Fruit fly (Drosophila melanogaster): ENCODE measurements around the gene CG33290.
A peak's percentile ranks its signal among the peaks of the same experiment; 100 is the strongest.

The CG33290 gene

dm6 chr3L:21496865-21497634, 45.1 kb upstream of the CG33290 start, which contains the start of gene Hr78 (continued):
- TF ChIP-seq CG8765 (GFP tag; IDR thresholded peaks at IDR 0.05): no peak; the same call in 1 of the 2 replicates
- peak; percentile 87 for TF ChIP-seq odd (GFP tag; optimal IDR thresholded peaks at IDR 0.05)
- peak; percentile 9 for TF ChIP-seq CG2202 (tag; optimal IDR thresholded peaks at IDR 0.05)
- TF ChIP-seq CG17361 (GFP tag; IDR thresholded peaks at IDR 0.05): peak; percentile 89
- no peak for TF ChIP-seq schlank (tag; optimal IDR thresholded peaks at IDR 0.05)
- no peak for TF ChIP-seq CG4730 (GFP tag; IDR thresholded peaks at IDR 0.05)
- peak; percentile 16 for TF ChIP-seq trh (GFP tag; optimal IDR thresholded peaks at IDR 0.05)
- peak; percentile 19; the same call in 1 of the 2 replicates for TF ChIP-seq Taf1 (GFP tag; IDR thresholded peaks at IDR 0.05)
- no peak for TF ChIP-seq Neu2 (GFP tag; optimal IDR thresholded peaks at IDR 0.05; ENCODE audit: borderline replicate concordance)
- peak; percentile 72 for TF ChIP-seq CG6254 (GFP tag; optimal IDR thresholded peaks at IDR 0.05)
- TF ChIP-seq CG10462 (GFP tag; optimal IDR thresholded peaks at IDR 0.05): peak; percentile 30
- TF ChIP-seq CG12299 (tag; optimal IDR thresholded peaks at IDR 0.05): peak; percentile 71
- no peak; the same call in 1 of the 2 replicates for TF ChIP-seq CG14667 (GFP tag; IDR thresholded peaks at IDR 0.05)
- peak; percentile 55 for TF ChIP-seq sob (GFP tag; IDR thresholded peaks at IDR 0.05)
- peak; percentile 63 for TF ChIP-seq CG11723 (GFP tag; optimal IDR thresholded peaks at IDR 0.05)
- peak; percentile 55 for TF ChIP-seq ara (GFP tag; IDR thresholded peaks at IDR 0.05)
- peak; percentile 63 for TF ChIP-seq CG30431 (GFP tag; optimal IDR thresholded peaks at IDR 0.05)
- peak; percentile 82 for TF ChIP-seq CG10267 (tag; optimal IDR thresholded peaks at IDR 0.05)
- no peak for TF ChIP-seq her (GFP tag; optimal IDR thresholded peaks at IDR 0.05)
- peak; percentile 75 for TF ChIP-seq nom (GFP tag; optimal IDR thresholded peaks at IDR 0.05)
- TF ChIP-seq ssp (GFP tag; IDR thresholded peaks at IDR 0.05): no peak
- peak in 1 of 3 experiments; percentile 76 for TF ChIP-seq lola (GFP tag; optimal IDR thresholded peaks at IDR 0.05)
- TF ChIP-seq CG7786 (GFP tag; optimal IDR thresholded peaks at IDR 0.05): peak; percentile 25
- TF ChIP-seq Dad (GFP tag; optimal IDR thresholded peaks at IDR 0.05): no peak
- TF ChIP-seq Rfx (GFP tag; IDR thresholded peaks at IDR 0.05): peak; percentile 72
- peak; percentile 79 for TF ChIP-seq gsb-n (tag; optimal IDR thresholded peaks at IDR 0.05)
- no peak; the same call in none of the 2 replicates for TF ChIP-seq E2f1 (GFP tag; IDR thresholded peaks at IDR 0.05)
- no peak for TF ChIP-seq chif (GFP tag; optimal IDR thresholded peaks at IDR 0.05)
- no peak for TF ChIP-seq pb (GFP tag; optimal IDR thresholded peaks at IDR 0.05)
- no peak for TF ChIP-seq bigmax (GFP tag; optimal IDR thresholded peaks at IDR 0.05)
- TF ChIP-seq CG3847 (GFP tag; IDR thresholded peaks at IDR 0.05): peak; percentile 40; the same call in 1 of the 2 replicates
- TF ChIP-seq CG9932 (GFP tag; IDR thresholded peaks at IDR 0.05): peak; percentile 49
- TF ChIP-seq CG5245 (GFP tag; optimal IDR thresholded peaks at IDR 0.05): peak; percentile 31
- peak; percentile 69 for TF ChIP-seq Hr3 (GFP tag; optimal IDR thresholded peaks at IDR 0.05)
- no peak for TF ChIP-seq Oaz (GFP tag; IDR thresholded peaks at IDR 0.05)
- no peak for TF ChIP-seq br (optimal IDR thresholded peaks at IDR 0.05)
- no peak for TF ChIP-seq Bgb (GFP tag; IDR thresholded peaks at IDR 0.05; ENCODE audit: partially characterized antibody)
- TF ChIP-seq CG14860 (GFP tag; IDR thresholded peaks at IDR 0.05; ENCODE audit: partially characterized antibody): no peak
- TF ChIP-seq CG15073 (GFP tag; optimal IDR thresholded peaks at IDR 0.05): no peak
- no peak for TF ChIP-seq disco-r (GFP tag; optimal IDR thresholded peaks at IDR 0.05)
- no peak for TF ChIP-seq Hey (tag; optimal IDR thresholded peaks at IDR 0.05)
- TF ChIP-seq stc (GFP tag; IDR thresholded peaks at IDR 0.05): peak; percentile 62
- TF ChIP-seq grau (tag; optimal IDR thresholded peaks at IDR 0.05): peak; percentile 85
- TF ChIP-seq ab (GFP tag; optimal IDR thresholded peaks at IDR 0.05): no peak
- TF ChIP-seq kni (GFP tag; optimal IDR thresholded peaks at IDR 0.05): peak; percentile 3
- TF ChIP-seq CG1233 (GFP tag; optimal IDR thresholded peaks at IDR 0.05): peak; percentile 84
- TF ChIP-seq CG16779 (GFP tag; IDR thresholded peaks at IDR 0.05): no peak
- no peak for TF ChIP-seq prd (optimal IDR thresholded peaks at IDR 0.05)
- TF ChIP-seq prd (GFP tag; IDR thresholded peaks at IDR 0.05): peak; percentile 77
- TF ChIP-seq HHEX (GFP tag; optimal IDR thresholded peaks at IDR 0.05): peak; percentile 81

Measured in whole organism, embryonic.